Fruit fly (Drosophila melanogaster) whole organism, embryonic: ENCODE measurements around the gene CG7550.

Source experiments
- Abd-B ChIP-seq: fragments of 200-800 bp; sonication (Bioruptor generic); optimal IDR thresholded peaks from 2 replicates; lab custom pipeline; 2018; ENCODE audit warnings: missing biosample characterization, mild to moderate bottlenecking, missing genetic modification characterization, moderate library complexity
- CG10267 ChIP-seq: fragments of 200-800 bp; sonication (Bioruptor generic); optimal IDR thresholded peaks from 2 replicates; lab custom pipeline; 2018; ENCODE audit warnings: missing biosample characterization, mild to moderate bottlenecking, missing genetic modification characterization, moderate library complexity
- CG10959 ChIP-seq: fragments of 200-800 bp; sonication (Bioruptor generic); IDR thresholded peaks from 2 replicates; pipeline ENCODE4 v1.3.6; 2022; ENCODE audit warnings: missing biosample characterization, missing genetic modification characterization
- CG11398 ChIP-seq: fragments of 200-800 bp; sonication (Bioruptor generic); optimal IDR thresholded peaks from 2 replicates; lab custom pipeline; 2016; ENCODE audit warnings: missing biosample characterization, missing genetic modification characterization
- CG13624 ChIP-seq: fragments of 200-800 bp; sonication (Bioruptor generic); optimal IDR thresholded peaks from 2 replicates; lab custom pipeline; 2016; ENCODE audit warnings: missing biosample characterization, missing genetic modification characterization
- CG16813 ChIP-seq: fragments of 200-800 bp; sonication (Bioruptor generic); IDR thresholded peaks from 3 replicates; pipeline ENCODE4 v1.3.6; 2022; ENCODE audit warnings: missing biosample characterization, missing genetic modification characterization; ENCODE audit not compliant: partially characterized antibody
- CG18011 ChIP-seq: fragments of 200-800 bp; sonication (Bioruptor generic); optimal IDR thresholded peaks from 2 replicates; lab custom pipeline; 2017; ENCODE audit warnings: missing biosample characterization, missing genetic modification characterization, mild to moderate bottlenecking, moderate library complexity, missing genotype
- CG30431 ChIP-seq: fragments of 200-800 bp; sonication (Bioruptor generic); optimal IDR thresholded peaks from 2 replicates; lab custom pipeline; 2017; ENCODE audit warnings: missing biosample characterization, missing genetic modification characterization
- CG3847 ChIP-seq: fragments of 200-800 bp; sonication (Bioruptor generic); IDR thresholded peaks from 2 replicates; pipeline ENCODE4 v1.3.6; 2022; ENCODE audit warnings: missing biosample characterization, missing genetic modification characterization
- CG42726 ChIP-seq: fragments of 200-800 bp; sonication (Bioruptor generic); IDR thresholded peaks from 2 replicates; pipeline ENCODE4 v1.3.6; 2022; ENCODE audit warnings: missing biosample characterization, missing genetic modification characterization; ENCODE audit not compliant: partially characterized antibody
- CG4820 ChIP-seq: fragments of 200-800 bp; sonication (Bioruptor generic); optimal IDR thresholded peaks from 3 replicates; lab custom pipeline; 2016; ENCODE audit warnings: missing biosample characterization, missing genetic modification characterization
- CG4854 ChIP-seq: fragments of 200-800 bp; sonication (Bioruptor generic); optimal IDR thresholded peaks from 2 replicates; lab custom pipeline; 2016; ENCODE audit warnings: missing biosample characterization, missing genetic modification characterization, inconsistent platforms
- CG6175 ChIP-seq: fragments of 200-800 bp; sonication (Bioruptor generic); IDR thresholded peaks from 3 replicates; pipeline ENCODE4 v1.3.6; 2022; ENCODE audit warnings: missing biosample characterization, missing genetic modification characterization
- CG6765 ChIP-seq: fragments of 200-800 bp; sonication (Bioruptor generic); optimal IDR thresholded peaks from 3 replicates; lab custom pipeline; 2017; ENCODE audit warnings: missing biosample characterization, mild to moderate bottlenecking, missing genetic modification characterization
- CG7987 ChIP-seq: fragments of 200-800 bp; sonication (Bioruptor generic); optimal IDR thresholded peaks from 2 replicates; lab custom pipeline; 2018; ENCODE audit warnings: missing biosample characterization, mild to moderate bottlenecking, missing genetic modification characterization, moderate library complexity
- CG8089 ChIP-seq: fragments of 200-800 bp; sonication (Bioruptor generic); optimal IDR thresholded peaks from 3 replicates; lab custom pipeline; 2016; ENCODE audit warnings: missing biosample characterization, missing genetic modification characterization
- CG9437 ChIP-seq: fragments of 200-800 bp; sonication (Bioruptor generic); optimal IDR thresholded peaks from 2 replicates; lab custom pipeline; 2018; ENCODE audit warnings: missing biosample characterization, mild to moderate bottlenecking, missing genetic modification characterization
- CrebB ChIP-seq: fragments of 200-800 bp; sonication (Bioruptor generic); optimal IDR thresholded peaks from 3 replicates; lab custom pipeline; 2018; ENCODE audit warnings: missing biosample characterization, mild to moderate bottlenecking, missing genetic modification characterization
- Dbx ChIP-seq: fragments of 200-800 bp; sonication (Bioruptor generic); IDR thresholded peaks from 3 replicates; pipeline ENCODE4 v1.3.6; 2022; ENCODE audit warnings: missing biosample characterization, missing genetic modification characterization
- Deaf1 ChIP-seq: fragments of 200-800 bp; optimal IDR thresholded peaks from 3 replicates; lab custom pipeline; 2019; ENCODE audit warnings: missing biosample characterization, mild to moderate bottlenecking, missing genetic modification characterization, moderate library complexity
- Dp ChIP-seq: fragments of 200-800 bp; sonication (Bioruptor generic); optimal IDR thresholded peaks from 2 replicates; lab custom pipeline; 2018; ENCODE audit warnings: missing biosample characterization, mild to moderate bottlenecking, missing genetic modification characterization, moderate library complexity
- Ets65A ChIP-seq: fragments of 200-800 bp; sonication (Bioruptor generic); peaks from one replicate; lab custom pipeline; 2016; ENCODE audit warnings: missing biosample characterization, missing genetic modification characterization
- Fer3 ChIP-seq: fragments of 200-800 bp; sonication (Bioruptor generic); optimal IDR thresholded peaks from 2 replicates; lab custom pipeline; 2018; ENCODE audit warnings: missing biosample characterization, mild to moderate bottlenecking, missing genetic modification characterization, moderate library complexity
- HLHmδ ChIP-seq: fragments of 200-800 bp; sonication (Bioruptor generic); optimal IDR thresholded peaks from 2 replicates; lab custom pipeline; 2018; ENCODE audit warnings: missing biosample characterization, mild to moderate bottlenecking, missing genetic modification characterization, moderate library complexity
- Lim3 ChIP-seq: fragments of 200-800 bp; sonication (Bioruptor generic); IDR thresholded peaks from 2 replicates; pipeline ENCODE4 v1.3.6; 2022; ENCODE audit warnings: missing biosample characterization, missing genetic modification characterization
- Max ChIP-seq: fragments of 200-800 bp; sonication (Bioruptor generic); optimal IDR thresholded peaks from 2 replicates; lab custom pipeline; 2016; ENCODE audit warnings: missing biosample characterization, mild to moderate bottlenecking, missing genetic modification characterization
- Myb ChIP-seq: fragments of 200-800 bp; sonication (Bioruptor generic); optimal IDR thresholded peaks from 2 replicates; lab custom pipeline; 2016; ENCODE audit warnings: missing biosample characterization, missing genetic modification characterization
- Neu2 ChIP-seq: fragments of 200-800 bp; sonication (Bioruptor generic); optimal IDR thresholded peaks from 3 replicates; lab custom pipeline; 2016; ENCODE audit warnings: missing biosample characterization, missing genetic modification characterization, borderline replicate concordance
- Oli ChIP-seq: fragments of 200-800 bp; sonication (Bioruptor generic); optimal IDR thresholded peaks from 2 replicates; lab custom pipeline; 2018; ENCODE audit warnings: missing biosample characterization, mild to moderate bottlenecking, missing genetic modification characterization, moderate library complexity
- Rfx ChIP-seq: fragments of 200-800 bp; sonication (Bioruptor generic); IDR thresholded peaks from 2 replicates; pipeline ENCODE4 v1.3.6; 2022; ENCODE audit warnings: missing biosample characterization, missing genetic modification characterization
- Rx ChIP-seq: fragments of 200-800 bp; sonication (Bioruptor generic); IDR thresholded peaks from 2 replicates; pipeline ENCODE4 v1.3.6; 2022; ENCODE audit warnings: missing biosample characterization, missing genetic modification characterization
- YL-1 ChIP-seq: fragments of 200-800 bp; sonication (Bioruptor generic); optimal IDR thresholded peaks from 3 replicates; lab custom pipeline; 2017; ENCODE audit warnings: missing biosample characterization, mild to moderate bottlenecking, missing genetic modification characterization
- aop ChIP-seq: fragments of 200-800 bp; sonication (Bioruptor generic); IDR thresholded peaks from 2 replicates; pipeline ENCODE4 v1.3.6; 2022; ENCODE audit warnings: missing biosample characterization, missing genetic modification characterization
- bab2 ChIP-seq: fragments of 200-800 bp; sonication (Bioruptor generic); optimal IDR thresholded peaks from 2 replicates; lab custom pipeline; 2016; ENCODE audit warnings: missing biosample characterization, missing genetic modification characterization
- btn ChIP-seq: fragments of 200-800 bp; sonication (Bioruptor generic); optimal IDR thresholded peaks from 2 replicates; lab custom pipeline; 2016; ENCODE audit warnings: missing biosample characterization, missing genetic modification characterization
- chn ChIP-seq: fragments of 200-800 bp; sonication (Bioruptor generic); optimal IDR thresholded peaks from 2 replicates; lab custom pipeline; 2016; ENCODE audit warnings: missing biosample characterization, missing genetic modification characterization
- ken ChIP-seq: fragments of 200-800 bp; sonication (Bioruptor generic); IDR thresholded peaks from 3 replicates; pipeline ENCODE4 v1.3.6; 2022; ENCODE audit warnings: missing biosample characterization, missing genetic modification characterization
- lola ChIP-seq, 3 experiments: fragments of >200 bp in 2 of 3; fragments of 200-800 bp in 1 of 3; sonication (Bioruptor generic) in 1 of 3; optimal IDR thresholded peaks; 2 replicates each; lab custom pipeline; 2017 to 2019; ENCODE audit warnings: missing biosample characterization in 3 of 3, missing genetic modification characterization in 3 of 3, mild to moderate bottlenecking in 1 of 3, moderate library complexity in 1 of 3
- mam ChIP-seq: fragments of 200-800 bp; sonication (Bioruptor generic); optimal IDR thresholded peaks from 3 replicates; lab custom pipeline; 2016; ENCODE audit warnings: missing biosample characterization, missing genetic modification characterization
- otp ChIP-seq: fragments of 200-800 bp; sonication (Bioruptor generic); IDR thresholded peaks from 3 replicates; pipeline ENCODE4, ENCODE4 v1.3.6; 2022; ENCODE audit warnings: missing biosample characterization, missing genetic modification characterization
- p53 ChIP-seq: fragments of 200-800 bp; sonication (Bioruptor generic); optimal IDR thresholded peaks from 2 replicates; lab custom pipeline; 2016; ENCODE audit warnings: missing biosample characterization, missing genetic modification characterization
- phol ChIP-seq: fragments of 200-800 bp; sonication (Bioruptor generic); optimal IDR thresholded peaks from 3 replicates; lab custom pipeline; 2018; ENCODE audit warnings: missing biosample characterization, mild to moderate bottlenecking, missing genetic modification characterization, moderate library complexity
- pzg ChIP-seq: fragments of 200-800 bp; sonication (Bioruptor generic); optimal IDR thresholded peaks from 3 replicates; lab custom pipeline; 2018; ENCODE audit warnings: missing biosample characterization, mild to moderate bottlenecking, missing genetic modification characterization, moderate library complexity
- run ChIP-seq: fragments of 200-800 bp; sonication (Bioruptor generic); optimal IDR thresholded peaks from 3 replicates; lab custom pipeline; 2018; ENCODE audit warnings: missing biosample characterization, mild to moderate bottlenecking, missing genetic modification characterization
- sens ChIP-seq: fragments of 200-800 bp; sonication (Bioruptor generic); peaks from one replicate; lab custom pipeline; 2016; ENCODE audit warnings: missing biosample characterization, missing genetic modification characterization
- sim ChIP-seq: fragments of 200-800 bp; sonication (Bioruptor generic); IDR thresholded peaks from 2 replicates; pipeline ENCODE4 v1.3.6; 2022; ENCODE audit warnings: missing biosample characterization, missing genetic modification characterization
- tup ChIP-seq: fragments of 200-800 bp; sonication (Bioruptor generic); optimal IDR thresholded peaks from 2 replicates; lab custom pipeline; 2016; ENCODE audit warnings: missing biosample characterization, mild to moderate bottlenecking, missing genetic modification characterization, moderate library complexity
- vvl ChIP-seq: fragments of 200-800 bp; sonication (Bioruptor generic); IDR thresholded peaks from 2 replicates; pipeline ENCODE4 v1.3.6; 2022; ENCODE audit warnings: missing biosample characterization, missing genetic modification characterization
- zfh1 ChIP-seq: fragments of 200-800 bp; sonication (Bioruptor generic); IDR thresholded peaks from 3 replicates; pipeline ENCODE4 v1.3.6; 2022; ENCODE audit warnings: missing biosample characterization, missing genetic modification characterization

CG7550 gene

DNA sequence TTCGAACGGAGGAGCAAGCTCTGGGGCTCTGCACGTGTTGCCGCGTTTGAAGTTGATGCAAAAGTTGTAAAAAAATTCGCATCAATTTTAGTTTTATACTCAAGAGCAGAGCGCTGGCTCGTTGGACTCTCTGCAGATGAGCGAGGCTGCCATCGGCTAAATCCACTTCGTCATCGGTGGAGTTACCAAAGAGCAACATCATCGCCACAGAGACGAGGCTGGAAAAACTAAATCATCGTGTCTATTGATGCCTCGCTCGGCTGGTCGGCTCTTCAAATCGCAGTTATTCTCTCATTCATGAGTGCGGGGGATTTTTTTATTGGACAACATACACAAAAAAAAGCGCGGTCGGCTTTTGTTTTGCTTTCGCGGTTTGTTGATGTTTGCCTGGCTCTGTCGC, 41.1 kb upstream of the CG7550 start, which contains the start of gene CG13675 (continued):
- TF ChIP-seq YL-1 (GFP tag; lab: Kevin White, UChicago) (no peak), phol (tag; lab: Kevin White, UChicago) (no peak), Fer3 (tag; lab: Kevin White, UChicago) (no peak), CG30431 (GFP tag; lab: Kevin White, UChicago) (no peak), Dbx (no peak), CG13624 (GFP tag; lab: Kevin White, UChicago) (no peak), CG8089 (GFP tag; lab: Kevin White, UChicago) (no peak), Neu2 (GFP tag; lab: Kevin White, UChicago) (no peak), sens (GFP tag; lab: Kevin White, UChicago) (peak; percentile 21), CG7987 (no peak), CG16813 (GFP tag; lab: Robert Waterston, UW) (no peak), CG42726 (GFP tag; lab: Robert Waterston, UW) (no peak)

DNA sequence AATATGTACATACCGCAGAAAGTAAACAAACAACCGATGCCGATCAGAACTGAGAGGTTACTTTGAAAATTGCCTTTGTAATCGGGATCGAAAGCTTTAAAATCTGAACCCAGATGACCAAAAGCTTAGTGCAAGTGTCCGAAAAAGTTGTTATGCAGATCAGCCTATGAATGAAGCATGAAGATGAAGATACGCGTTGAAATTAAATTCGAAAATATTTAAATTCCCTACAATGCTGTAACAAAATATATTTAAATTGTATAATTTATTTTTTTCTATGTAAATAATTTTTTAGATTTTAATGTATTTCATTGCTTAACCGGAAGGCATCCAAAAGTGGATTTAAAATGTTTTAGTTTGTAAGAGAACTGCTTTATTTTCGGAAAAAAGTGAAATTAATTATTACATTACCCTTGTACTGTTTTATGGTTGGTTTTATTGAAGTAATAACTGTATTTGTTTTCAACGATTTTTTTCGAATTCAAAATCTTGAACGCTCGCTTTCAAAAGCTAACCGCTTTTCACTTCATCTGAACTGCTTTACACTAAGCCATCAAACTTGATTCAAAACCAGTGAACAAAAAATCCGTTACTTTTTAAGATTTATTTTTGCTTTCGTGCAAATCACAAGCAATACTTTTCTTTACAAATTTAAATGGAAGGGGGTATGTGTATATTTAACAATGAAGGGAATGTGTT, 35.5 kb upstream of the CG7550 start, which contains the start of gene CG43886:
CG43886 (minus strand) TSS at position 51 of the 699 bp plus-strand sequence.
- TF ChIP-seq CG4854 (GFP tag; lab: Kevin White, UChicago) (no peak), vvl (GFP tag; lab: Robert Waterston, UW) (peak; percentile 49; the same call in 1 of the 2 replicates), CG4820 (no peak), p53 (GFP tag; lab: Kevin White, UChicago) (no peak), lola (GFP tag; optimal IDR thresholded peaks at IDR 0.05; lab: Kevin White, UChicago) (no peak), ken (GFP tag; lab: Robert Waterston, UW) (no peak), CG10267 (tag; lab: Kevin White, UChicago) (no peak), CG11398 (GFP tag; lab: Kevin White, UChicago) (no peak), pzg (GFP tag; lab: Kevin White, UChicago) (peak; percentile 21), Oli (tag; lab: Kevin White, UChicago) (no peak), CG6765 (GFP tag; lab: Kevin White, UChicago) (no peak), CG9437 (GFP tag; lab: Kevin White, UChicago) (no peak), CG18011 (GFP tag; lab: Kevin White, UChicago) (peak; percentile 96), aop (GFP tag; lab: Robert Waterston, UW) (no peak), tup (GFP tag; lab: Kevin White, UChicago) (no peak), CG7987 (no peak), CG10959 (GFP tag; lab: Robert Waterston, UW) (no peak), btn (GFP tag; lab: Kevin White, UChicago) (no peak), otp (GFP tag; lab: Robert Waterston, UW) (no peak), chn (GFP tag; lab: Kevin White, UChicago) (no peak), Dp (GFP tag; lab: Kevin White, UChicago) (peak; percentile 41), Rfx (no peak), CG30431 (GFP tag; lab: Kevin White, UChicago) (no peak), HLHmδ (GFP tag; lab: Kevin White, UChicago) (no peak), Max (no peak), zfh1 (GFP tag; lab: Robert Waterston, UW) (no peak), CG6175 (GFP tag; lab: Robert Waterston, UW) (no peak), sim (GFP tag; lab: Robert Waterston, UW) (no peak), run (no peak), CG3847 (GFP tag; lab: Robert Waterston, UW) (no peak), mam (GFP tag; lab: Kevin White, UChicago) (no peak), Rx (GFP tag; lab: Robert Waterston, UW) (no peak), Deaf1 (no peak), Ets65A (peak; percentile 72), Abd-B (GFP tag; lab: Kevin White, UChicago) (peak; percentile 60), Lim3 (no peak), Myb (GFP tag; lab: Kevin White, UChicago) (peak; percentile 99), bab2 (GFP tag; lab: Kevin White, UChicago) (no peak), CrebB (tag; lab: Kevin White, UChicago) (no peak)
